Worm (Caenorhabditis elegans) whole organism, L3 larva: ENCODE data around the gene F47B8.10.

ENCODE experiments used
- aly-2 ChIP-seq: fragments of 150-350 bp; optimal IDR thresholded peaks from 2 replicates; lab custom pipeline; 2014; ENCODE audit warnings: missing biosample characterization, missing genetic modification characterization
- ama-1 ChIP-seq: fragments of 150-350 bp; optimal IDR thresholded peaks from 2 replicates; lab custom pipeline; 2018
- ceh-16 ChIP-seq: sonication (generic microtip); optimal IDR thresholded peaks from 2 replicates; lab custom pipeline; 2017; ENCODE audit warnings: missing biosample characterization, missing genetic modification characterization
- ceh-82 ChIP-seq: fragments of 150-350 bp; optimal IDR thresholded peaks from 2 replicates; lab custom pipeline; 2014; ENCODE audit warnings: missing biosample characterization, missing genetic modification characterization
- ceh-9 ChIP-seq: sonication (generic microtip); optimal IDR thresholded peaks from 2 replicates; lab custom pipeline; 2018; ENCODE audit warnings: missing biosample characterization, missing genetic modification characterization
- egl-5 ChIP-seq: fragments of 150-350 bp; optimal IDR thresholded peaks from 2 replicates; lab custom pipeline; 2017; ENCODE audit warnings: missing biosample characterization, missing genetic modification reagents, missing genetic modification characterization, inconsistent platforms
- lin-15B ChIP-seq: fragments of 150-350 bp; optimal IDR thresholded peaks from 2 replicates; lab custom pipeline; 2014; ENCODE audit warnings: missing biosample characterization, missing genetic modification characterization
- lin-39 ChIP-seq: fragments of 150-350 bp; optimal IDR thresholded peaks from 2 replicates; lab custom pipeline; 2018; ENCODE audit warnings: missing biosample characterization, missing genetic modification reagents, missing genetic modification characterization
- nhr-11 ChIP-seq: fragments of 150-350 bp; optimal IDR thresholded peaks from 2 replicates; lab custom pipeline; 2014; ENCODE audit warnings: missing biosample characterization, missing genetic modification characterization
- nhr-12 ChIP-seq: fragments of 150-350 bp; optimal IDR thresholded peaks from 2 replicates; lab custom pipeline; 2014; ENCODE audit warnings: missing biosample characterization, missing genetic modification characterization
- snpc-4 ChIP-seq: fragments of 150-350 bp; optimal IDR thresholded peaks from 2 replicates; lab custom pipeline; 2014; ENCODE audit warnings: missing biosample characterization, missing genetic modification characterization
- unc-39 ChIP-seq: sonication (generic microtip); optimal IDR thresholded peaks from 4 replicates; lab custom pipeline; 2017; ENCODE audit warnings: missing biosample characterization, missing genetic modification characterization
- unc-62 ChIP-seq: fragments of 150-350 bp; sonication (generic microtip); optimal IDR thresholded peaks from 4 replicates; lab custom pipeline; 2014; ENCODE audit warnings: missing biosample characterization, missing genetic modification reagents, missing genetic modification characterization
- ztf-11 ChIP-seq: fragments of 150-350 bp; optimal IDR thresholded peaks from 2 replicates; lab custom pipeline; 2014; ENCODE audit warnings: missing biosample characterization, missing genetic modification characterization

- TF ChIP-seq aly-2 (tag; lab: Kevin White, UChicago), result no peak
- TF ChIP-seq egl-5 (tag; lab: Kevin White, UChicago), result no peak
- no peak for TF ChIP-seq nhr-11
- no peak for TF ChIP-seq lin-15B
- no peak for TF ChIP-seq ceh-16
- no peak for TF ChIP-seq ceh-9 (tag; lab: Kevin White, UChicago)
- no peak for TF ChIP-seq nhr-12 (tag; lab: Kevin White, UChicago)
- no peak for TF ChIP-seq unc-62 (GFP tag; lab: Kevin White, UChicago)
- TF ChIP-seq ztf-11 (tag; lab: Kevin White, UChicago), result no peak
- TF ChIP-seq unc-39, result no peak
- no peak for TF ChIP-seq ceh-82 (tag; lab: Kevin White, UChicago)
- no peak for TF ChIP-seq lin-39 (tag; lab: Kevin White, UChicago)
- no peak for TF ChIP-seq ama-1 (lab: Kevin White, UChicago)
- TF ChIP-seq snpc-4 (tag; lab: Kevin White, UChicago), result no peak
Observed at ce11 chrV:14328806-14329205, 13.0 kb upstream of the F47B8.10 start, which contains the start of gene pepm-1.
